Worm (Caenorhabditis elegans) whole organism, L4 larva: ENCODE measurements around the gene mdf-1.

Experiments used
- D1046.2 ChIP-seq: fragments of 200-800 bp; sonication (Bioruptor generic); IDR thresholded peaks from 2 replicates; pipeline ENCODE4 v1.3.6; 2022; ENCODE audit warnings: missing genetic modification characterization, missing compliant biosample characterization
- F10B5.3 ChIP-seq: sonication (generic microtip); optimal IDR thresholded peaks from 2 replicates; lab custom pipeline; 2016; ENCODE audit warnings: mild to moderate bottlenecking, missing genetic modification characterization, missing compliant biosample characterization
- F26F4.8 ChIP-seq: fragments of 200-800 bp; sonication (Bioruptor generic); conservative IDR thresholded peaks from 2 replicates; pipeline ENCODE4 v1.3.6; 2022; ENCODE audit warnings: missing genetic modification characterization, missing compliant biosample characterization
- dpl-1 ChIP-seq: fragments of 150-350 bp; optimal IDR thresholded peaks from 2 replicates; lab custom pipeline; 2014; ENCODE audit warnings: missing biosample characterization, missing genetic modification reagents, missing genetic modification characterization
- dve-1 ChIP-seq: sonication (generic microtip); optimal IDR thresholded peaks from 2 replicates; lab custom pipeline; 2017; ENCODE audit warnings: antibody characterized with exemption, mild to moderate bottlenecking, missing genetic modification characterization, missing compliant biosample characterization; ENCODE audit not compliant: insufficient read depth
- lsy-2 ChIP-seq, 2 experiments: fragments of 150-350 bp in 1 of 2; sonication (generic microtip) in 1 of 2; optimal IDR thresholded peaks; 2 replicates each; lab custom pipeline; 2014 to 2017; ENCODE audit warnings: missing biosample characterization in 2 of 2, missing genetic modification characterization in 2 of 2
- nhr-42 ChIP-seq: fragments of 200-800 bp; sonication (Bioruptor generic); IDR thresholded peaks from 2 replicates; pipeline ENCODE4 v1.3.6; 2022; ENCODE audit warnings: missing genetic modification characterization, missing compliant biosample characterization
- pqm-1 ChIP-seq: sonication (generic microtip); optimal IDR thresholded peaks from 2 replicates; lab custom pipeline; 2017; ENCODE audit warnings: missing biosample characterization, missing genetic modification characterization
- set-16 ChIP-seq: fragments of 200-800 bp; sonication (Bioruptor generic); IDR thresholded peaks from 2 replicates; pipeline ENCODE4 v1.3.6; 2022; ENCODE audit warnings: missing genetic modification reagents, missing genetic modification characterization, missing compliant biosample characterization
- zag-1 ChIP-seq: fragments of 150-350 bp; optimal IDR thresholded peaks from 2 replicates; lab custom pipeline; 2014; ENCODE audit warnings: missing biosample characterization, missing genetic modification characterization
- zfp-2 ChIP-seq: sonication (generic microtip); optimal IDR thresholded peaks from 2 replicates; lab custom pipeline; 2016; ENCODE audit warnings: mild to moderate bottlenecking, missing genetic modification characterization, missing compliant biosample characterization

DNA sequence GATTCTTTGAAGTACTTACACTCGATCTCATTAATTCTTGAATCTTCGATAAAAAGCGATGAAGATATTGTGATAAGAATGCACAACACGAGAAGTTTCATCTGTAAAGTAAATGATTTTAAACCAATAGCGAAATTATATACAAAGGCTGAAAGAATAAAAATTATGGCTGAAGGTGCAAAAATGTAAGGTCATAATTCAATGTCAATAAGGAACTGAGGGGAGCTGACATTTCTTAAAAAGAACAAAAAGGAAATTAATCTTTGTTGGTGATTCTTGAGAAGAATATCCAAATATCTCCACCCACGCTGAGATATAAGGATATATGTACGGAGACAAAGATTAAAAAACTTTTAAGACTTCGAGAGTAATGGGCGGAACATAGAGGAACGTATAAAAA, 19.9 kb downstream of the mdf-1 start, which contains the start of gene C50F4.9:
- TF ChIP-seq set-16 (GFP tag; lab: Robert Waterston, UW): no peak
- TF ChIP-seq lsy-2 (tag; optimal IDR thresholded peaks at IDR 0.05; lab: Kevin White, UChicago): no peak
- no peak for TF ChIP-seq dpl-1
- TF ChIP-seq nhr-42 (GFP tag; lab: Robert Waterston, UW): no peak
- no peak for TF ChIP-seq F26F4.8 (GFP tag; lab: Robert Waterston, UW)
- TF ChIP-seq dve-1 (tag; lab: Kevin White, UChicago): no peak
- TF ChIP-seq pqm-1 (tag; lab: Kevin White, UChicago): no peak
- TF ChIP-seq F10B5.3: no peak
- no peak for TF ChIP-seq zag-1 (tag; lab: Kevin White, UChicago)
- no peak for TF ChIP-seq zfp-2 (tag; lab: Kevin White, UChicago)
- TF ChIP-seq D1046.2 (GFP tag; lab: Robert Waterston, UW): no peak
